Worm (Caenorhabditis elegans): ENCODE data around the gene bus-8A.

bus-8A gene

ce11 chrX:5507926-5508325, 15.2 kb downstream of the bus-8A start:
- TF ChIP-seq nhr-11 (tag; optimal IDR thresholded peaks at IDR 0.05) (no peak), C34F6.9 (tag; optimal IDR thresholded peaks at IDR 0.05) (peak; percentile 2)

DNA sequence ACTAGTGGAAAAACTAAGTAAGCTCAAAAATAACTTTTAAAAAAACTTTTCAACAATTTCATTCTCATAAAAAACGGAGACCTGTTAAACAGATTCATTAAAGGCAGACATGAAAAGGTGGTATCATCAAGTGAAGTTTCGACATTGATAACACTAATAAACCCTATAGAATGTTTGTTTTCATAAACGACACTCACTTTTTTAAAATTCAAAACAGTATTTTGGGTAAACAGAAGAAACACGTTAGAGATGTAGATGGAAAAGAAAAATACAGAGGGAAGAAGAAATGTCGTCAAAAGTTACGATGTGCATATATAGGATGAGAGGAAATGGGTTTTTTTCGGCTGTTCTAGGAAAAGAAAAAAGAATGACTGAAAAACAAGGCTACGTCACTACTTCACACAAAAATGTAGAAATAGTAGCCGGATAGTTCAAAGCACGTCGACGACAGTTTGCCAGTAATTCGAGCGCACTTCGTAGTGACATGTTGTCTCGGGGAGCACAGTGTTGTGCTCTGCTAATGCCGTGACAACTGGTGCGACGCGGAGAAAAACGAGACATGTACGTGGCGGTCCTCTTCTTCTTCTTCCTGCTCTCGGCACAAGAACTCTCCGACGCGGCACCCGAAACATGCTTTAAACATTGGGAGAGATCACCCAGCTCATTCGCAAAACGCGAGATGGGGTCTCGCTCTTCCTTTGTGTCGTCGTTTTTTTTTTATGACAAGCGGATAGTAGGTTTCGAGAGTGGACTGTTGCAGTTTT, 16.6 kb downstream of the bus-8A start:
- TF ChIP-seq nhr-129 (tag; optimal IDR thresholded peaks at IDR 0.05) (peak; percentile 32), skn-1 (tag; optimal IDR thresholded peaks at IDR 0.05) (no peak), F13H6.1 (tag; optimal IDR thresholded peaks at IDR 0.05) (peak; percentile 18)

- no peak for TF ChIP-seq ztf-11 (tag; optimal IDR thresholded peaks at IDR 0.05)
- no peak for TF ChIP-seq elt-3 (tag; optimal IDR thresholded peaks at IDR 0.05)
- no peak for TF ChIP-seq mdl-1 (tag; optimal IDR thresholded peaks at IDR 0.05)
- no peak for TF ChIP-seq peb-1 (tag; optimal IDR thresholded peaks at IDR 0.05)
- TF ChIP-seq fos-1 (tag; optimal IDR thresholded peaks at IDR 0.05): no peak
- TF ChIP-seq Y55F3AM.14 (GFP tag; optimal IDR thresholded peaks at IDR 0.05): no peak
- TF ChIP-seq ceh-82 (tag; optimal IDR thresholded peaks at IDR 0.05): no peak
- TF ChIP-seq lin-11 (tag; optimal IDR thresholded peaks at IDR 0.05): no peak
- TF ChIP-seq sma-9 (GFP tag; optimal IDR thresholded peaks at IDR 0.05): no peak
- TF ChIP-seq sma-9 (tag; optimal IDR thresholded peaks at IDR 0.05): no peak
- no peak for TF ChIP-seq lin-39 (tag; optimal IDR thresholded peaks at IDR 0.05)
- no peak for TF ChIP-seq ama-1 (optimal IDR thresholded peaks at IDR 0.05)
- no peak for TF ChIP-seq skn-1 (tag; optimal IDR thresholded peaks at IDR 0.05)
- TF ChIP-seq alr-1 (tag; optimal IDR thresholded peaks at IDR 0.05): no peak
- TF ChIP-seq ZK546.5 (tag; optimal IDR thresholded peaks at IDR 0.05): no peak
These were observed 19.5 kb downstream of the bus-8A start, which contains the start of gene T23F2.3 for ce11 chrX:5512227-5512626. T23F2.3 (minus strand) TSS chrX:5512327.

DNA sequence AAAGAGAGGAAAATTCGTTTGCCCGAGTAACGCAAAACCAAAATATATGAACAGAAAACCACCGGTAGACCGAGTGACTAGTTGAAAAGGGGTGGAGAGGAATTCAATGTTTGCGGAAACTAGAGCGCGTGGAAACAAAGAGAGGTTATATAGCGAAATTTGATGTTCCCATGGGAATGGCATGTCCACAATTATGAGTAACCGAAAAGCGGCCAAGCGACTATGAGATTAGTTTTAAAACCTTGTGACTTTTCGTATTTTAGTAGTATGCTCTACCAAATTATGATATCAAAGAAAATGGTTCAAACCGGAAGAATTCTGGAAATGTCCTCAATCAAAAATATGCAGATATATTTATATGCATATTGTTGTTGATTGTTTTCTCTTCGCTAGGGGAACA, 20.0 kb downstream of the bus-8A start:
- no peak for TF ChIP-seq nhr-6 (tag; optimal IDR thresholded peaks at IDR 0.05)
- no peak for TF ChIP-seq lin-39 (tag; optimal IDR thresholded peaks at IDR 0.05)
- TF ChIP-seq blmp-1 (tag; optimal IDR thresholded peaks at IDR 0.05; ENCODE audit: insufficient read depth): no peak
- no peak for TF ChIP-seq crh-2 (tag; optimal IDR thresholded peaks at IDR 0.05)
- no peak for TF ChIP-seq lin-13 (GFP tag; optimal IDR thresholded peaks at IDR 0.05)
- no peak for TF ChIP-seq nhr-23 (tag; optimal IDR thresholded peaks at IDR 0.05)
- no peak for TF ChIP-seq nhr-77 (tag; optimal IDR thresholded peaks at IDR 0.05)
- no peak for TF ChIP-seq nhr-12 (tag; optimal IDR thresholded peaks at IDR 0.05)
- TF ChIP-seq aly-2 (tag; optimal IDR thresholded peaks at IDR 0.05): no peak
- TF ChIP-seq ama-1 (optimal IDR thresholded peaks at IDR 0.05): no peak
- no peak for TF ChIP-seq nhr-11 (tag; optimal IDR thresholded peaks at IDR 0.05)
- peak; percentile 29 for TF ChIP-seq F13H6.1 (tag; optimal IDR thresholded peaks at IDR 0.05)
- no peak for TF ChIP-seq R02D3.7 (tag; optimal IDR thresholded peaks at IDR 0.05)
- no peak for TF ChIP-seq zag-1 (tag; optimal IDR thresholded peaks at IDR 0.05)
- TF ChIP-seq lsy-2 (tag; optimal IDR thresholded peaks at IDR 0.05): peak in 1 of 2 experiments; percentile 6
- TF ChIP-seq C34F6.9 (tag; optimal IDR thresholded peaks at IDR 0.05): peak; percentile 14
- peak; percentile 33 for TF ChIP-seq nhr-129 (tag; optimal IDR thresholded peaks at IDR 0.05)
- TF ChIP-seq fos-1 (tag; optimal IDR thresholded peaks at IDR 0.05): peak; percentile 6
- peak; percentile 26 for TF ChIP-seq lin-11 (tag; optimal IDR thresholded peaks at IDR 0.05)

- TF ChIP-seq blmp-1 (tag; optimal IDR thresholded peaks at IDR 0.05; ENCODE audit: insufficient read depth) (no peak), unc-55 (GFP tag; optimal IDR thresholded peaks at IDR 0.05) (no peak), lsy-2 (tag; optimal IDR thresholded peaks at IDR 0.05) (no peak), ZK546.5 (tag; optimal IDR thresholded peaks at IDR 0.05) (no peak), zag-1 (tag; optimal IDR thresholded peaks at IDR 0.05) (no peak), ztf-11 (tag; optimal IDR thresholded peaks at IDR 0.05) (no peak), sma-9 (GFP tag; optimal IDR thresholded peaks at IDR 0.05) (no peak), sma-9 (tag; optimal IDR thresholded peaks at IDR 0.05) (no peak), mdl-1 (tag; optimal IDR thresholded peaks at IDR 0.05) (no peak), nhr-11 (tag; optimal IDR thresholded peaks at IDR 0.05) (no peak)
These were observed 21.6 kb downstream of the bus-8A start for ce11 chrX:5514346-5514745.

- no peak for TF ChIP-seq fos-1 (tag; optimal IDR thresholded peaks at IDR 0.05)
- TF ChIP-seq alr-1 (tag; optimal IDR thresholded peaks at IDR 0.05): no peak
- no peak for TF ChIP-seq R02D3.7 (tag; optimal IDR thresholded peaks at IDR 0.05)
- no peak for TF ChIP-seq mab-5 (tag; optimal IDR thresholded peaks at IDR 0.05)
- no peak for TF ChIP-seq F13H6.1 (tag; optimal IDR thresholded peaks at IDR 0.05)
- TF ChIP-seq C34F6.9 (tag; optimal IDR thresholded peaks at IDR 0.05): no peak
- TF ChIP-seq elt-1 (tag; optimal IDR thresholded peaks at IDR 0.05): no peak
- TF ChIP-seq skn-1 (tag; optimal IDR thresholded peaks at IDR 0.05): no peak
- TF ChIP-seq nhr-21 (tag; optimal IDR thresholded peaks at IDR 0.05): no peak
- no peak for TF ChIP-seq egl-27 (tag; optimal IDR thresholded peaks at IDR 0.05)
- no peak for TF ChIP-seq gmeb-1 (tag; optimal IDR thresholded peaks at IDR 0.05)
These were observed 22.3 kb downstream of the bus-8A start, which contains the start of gene T23F2.4 for ce11 chrX:5514984-5515383. T23F2.4 (minus strand) TSS chrX:5515084.
